Worm (Caenorhabditis elegans): ENCODE results near the gene F53H2.3.

DNA sequence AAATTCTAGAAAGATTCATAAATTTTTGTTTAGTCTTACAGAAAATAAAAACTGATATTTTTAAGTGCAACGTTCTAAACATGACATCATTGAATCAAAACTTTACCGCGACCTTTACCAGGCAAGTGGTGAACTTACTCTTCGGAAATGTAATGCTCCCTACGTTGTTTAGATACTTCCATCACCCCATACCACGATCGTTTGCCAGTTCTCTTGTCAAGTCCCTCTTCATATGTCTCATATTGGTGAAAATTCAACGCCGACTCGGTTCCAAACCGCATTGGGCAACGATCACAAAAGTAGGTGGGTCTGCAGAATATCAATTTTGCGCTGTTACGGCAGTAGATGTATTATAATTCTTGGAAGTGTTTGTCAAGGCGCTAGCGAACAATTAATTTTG is 49.2 kb upstream of the F53H2.3 start, which contains the start of gene B0250.18:
- no peak for TF ChIP-seq dao-5 (tag; optimal IDR thresholded peaks at IDR 0.05)
- TF ChIP-seq him-1 (tag; optimal IDR thresholded peaks at IDR 0.05), result no peak
- TF ChIP-seq W03F9.2 (tag; optimal IDR thresholded peaks at IDR 0.05), result no peak
